Worm (Caenorhabditis elegans): ENCODE measurements around the gene cyp-37A1.

cyp-37A1 gene

DNA sequence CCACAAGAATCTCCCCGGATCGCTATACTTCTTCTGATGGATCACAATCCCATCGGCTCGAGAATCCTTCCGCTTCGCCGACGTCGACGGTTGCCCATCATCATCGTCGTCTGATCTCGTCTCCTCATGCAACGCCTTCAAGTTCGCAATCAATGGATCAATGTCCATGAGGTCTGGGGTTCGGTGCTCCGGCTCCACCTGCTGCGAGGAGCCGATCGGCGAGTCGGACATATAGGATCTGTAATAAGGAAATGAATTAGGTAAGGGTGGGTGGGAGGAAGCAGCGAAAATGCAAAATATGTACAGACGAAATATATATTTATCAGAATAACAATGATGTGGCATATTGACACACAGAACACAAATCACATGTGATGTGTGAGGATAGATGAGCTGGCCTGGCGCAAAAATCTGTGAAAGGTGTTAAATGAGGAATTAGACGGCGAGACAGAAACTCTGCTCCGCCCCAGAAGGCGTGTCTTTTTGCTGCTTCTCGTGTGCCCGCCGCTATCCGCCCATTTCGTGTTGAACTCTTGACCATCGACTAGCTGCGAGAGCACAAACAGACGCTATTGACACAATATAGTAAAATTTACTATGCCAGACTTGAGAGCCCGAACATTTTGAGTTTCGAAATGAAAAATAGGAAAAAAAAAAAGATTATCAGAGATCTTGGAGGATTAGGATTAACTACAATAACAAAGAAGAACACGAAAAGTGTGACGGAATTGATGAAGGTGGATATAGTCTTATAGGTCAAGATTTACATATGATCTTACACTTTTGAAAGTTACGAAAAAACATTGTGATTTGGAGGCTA, 20.9 kb upstream of the cyp-37A1 start:
- TF ChIP-seq lin-39 (tag; optimal IDR thresholded peaks at IDR 0.05) (no peak), sox-4 (tag; optimal IDR thresholded peaks at IDR 0.05) (no peak), sptf-1 (tag; optimal IDR thresholded peaks at IDR 0.05) (no peak), nhr-77 (tag; optimal IDR thresholded peaks at IDR 0.05) (peak; percentile 30), aly-2 (tag; optimal IDR thresholded peaks at IDR 0.05) (no peak), ets-5 (GFP tag; IDR thresholded peaks at IDR 0.05) (no peak), elt-2 (tag; optimal IDR thresholded peaks at IDR 0.05) (no peak), hlh-4 (tag; optimal IDR thresholded peaks at IDR 0.05) (no peak), egl-13 (tag; optimal IDR thresholded peaks at IDR 0.05) (no peak), nhr-71 (tag; optimal IDR thresholded peaks at IDR 0.05) (peak; percentile 55), unc-62 (GFP tag; optimal IDR thresholded peaks at IDR 0.05) (no peak), nhr-19 (GFP tag; conservative IDR thresholded peaks at IDR 0.05) (0 out of 2 replicates have a peak, but pooled peaks have one; percentile 14), fkh-10 (GFP tag; optimal IDR thresholded peaks at IDR 0.05) (no peak), unc-130 (tag; optimal IDR thresholded peaks at IDR 0.05) (no peak), lin-15B (tag; optimal IDR thresholded peaks at IDR 0.05) (no peak), elt-3 (tag; optimal IDR thresholded peaks at IDR 0.05) (no peak), ceh-82 (tag; optimal IDR thresholded peaks at IDR 0.05) (peak in 2 of 3 experiments; percentile 1 to 22), lin-35 (GFP tag; optimal IDR thresholded peaks at IDR 0.05) (peak in 1 of 2 experiments; percentile 22), hlh-17 (GFP tag; optimal IDR thresholded peaks at IDR 0.05; ENCODE audit: borderline replicate concordance) (no peak), vab-15 (tag; optimal IDR thresholded peaks at IDR 0.05) (no peak), nhr-237 (tag; optimal IDR thresholded peaks at IDR 0.05) (no peak), unc-86 (tag; optimal IDR thresholded peaks at IDR 0.05) (no peak), Y116A8C.19 (tag; optimal IDR thresholded peaks at IDR 0.05; ENCODE audit: borderline replicate concordance) (no peak), lin-14 (GFP tag; optimal IDR thresholded peaks at IDR 0.05) (peak; percentile 60), zag-1 (tag; optimal IDR thresholded peaks at IDR 0.05) (no peak), nhr-11 (tag; optimal IDR thresholded peaks at IDR 0.05) (no peak), ztf-11 (tag; optimal IDR thresholded peaks at IDR 0.05) (no peak), egl-27 (tag; optimal IDR thresholded peaks at IDR 0.05) (no peak), lsy-2 (tag; optimal IDR thresholded peaks at IDR 0.05) (no peak), fkh-8 (tag; optimal IDR thresholded peaks at IDR 0.05) (peak; percentile 55), sup-37 (GFP tag; optimal IDR thresholded peaks at IDR 0.05) (no peak), isw-1 (GFP tag; IDR thresholded peaks at IDR 0.05) (no peak), nhr-85 (tag) (peak; percentile 33), snpc-4 (tag; optimal IDR thresholded peaks at IDR 0.05) (no peak), ceh-8 (GFP tag; optimal IDR thresholded peaks at IDR 0.05) (no peak), swsn-7 (tag; optimal IDR thresholded peaks at IDR 0.05) (no peak), mef-2 (tag; optimal IDR thresholded peaks at IDR 0.05) (no peak), ceh-63 (GFP tag; optimal IDR thresholded peaks at IDR 0.05) (peak; percentile 35), pax-3 (tag; optimal IDR thresholded peaks at IDR 0.05) (no peak), nhr-20 (tag; optimal IDR thresholded peaks at IDR 0.05) (peak; percentile 31), unc-30 (tag; optimal IDR thresholded peaks at IDR 0.05) (no peak), lin-13 (GFP tag; optimal IDR thresholded peaks at IDR 0.05) (no peak), mab-9 (GFP tag; IDR thresholded peaks at IDR 0.05) (no peak), dsc-1 (tag; optimal IDR thresholded peaks at IDR 0.05) (no peak), hpl-2 (GFP tag; optimal IDR thresholded peaks at IDR 0.05) (no peak), nhr-12 (tag; optimal IDR thresholded peaks at IDR 0.05) (no peak), efl-1 (optimal IDR thresholded peaks at IDR 0.05) (peak in 1 of 2 experiments; percentile 6), efl-1 (GFP tag; optimal IDR thresholded peaks at IDR 0.05 in 1 of 2) (peak in 1 of 2 experiments; percentile 65), dpl-1 (GFP tag; optimal IDR thresholded peaks at IDR 0.05) (no peak), nhr-76 (tag; optimal IDR thresholded peaks at IDR 0.05) (no peak), mdl-1 (tag; optimal IDR thresholded peaks at IDR 0.05) (peak in 1 of 2 experiments; percentile 33)

Data from whole organism, L1 larva.